Worm (Caenorhabditis elegans) whole organism, L4 larva: ENCODE data around the gene T08B6.4.

Experiments used
- D1046.2 ChIP-seq: fragments of 200-800 bp; sonication (Bioruptor generic); IDR thresholded peaks from 2 replicates; pipeline ENCODE4 v1.3.6; 2022; ENCODE audit warnings: missing genetic modification characterization, missing compliant biosample characterization
- F10B5.3 ChIP-seq: sonication (generic microtip); optimal IDR thresholded peaks from 2 replicates; lab custom pipeline; 2016; ENCODE audit warnings: mild to moderate bottlenecking, missing genetic modification characterization, missing compliant biosample characterization
- T20F7.1 ChIP-seq: fragments of 200-800 bp; sonication (Bioruptor generic); optimal IDR thresholded peaks from 2 replicates; lab custom pipeline; 2018; ENCODE audit warnings: mild to moderate bottlenecking, missing genetic modification characterization, missing compliant biosample characterization
- Y48G9A.11 ChIP-seq: fragments of 200-800 bp; sonication (Bioruptor generic); IDR thresholded peaks from 2 replicates; pipeline ENCODE4 v1.3.6; 2022; ENCODE audit warnings: missing genetic modification reagents, missing genetic modification characterization, missing compliant biosample characterization
- Y5F2A.4 ChIP-seq: fragments of 200-800 bp; sonication (Bioruptor generic); optimal IDR thresholded peaks from 2 replicates; lab custom pipeline; 2018; ENCODE audit warnings: mild to moderate bottlenecking, missing genetic modification characterization, missing compliant biosample characterization
- ZK337.2 ChIP-seq: fragments of 200-800 bp; sonication (Bioruptor generic); IDR thresholded peaks from 2 replicates; pipeline ENCODE4 v1.3.6; 2022; ENCODE audit warnings: missing genetic modification reagents, missing genetic modification characterization, missing compliant biosample characterization
- aha-1 ChIP-seq: fragments of 150-350 bp; peaks from one replicate; lab custom pipeline; 2014; ENCODE audit warnings: missing biosample characterization, missing genetic modification characterization
- arid-1 ChIP-seq: fragments of 200-800 bp; sonication (Bioruptor generic); conservative IDR thresholded peaks from 2 replicates; pipeline ENCODE4 v1.3.6; 2022; ENCODE audit warnings: missing genetic modification reagents, missing genetic modification characterization, missing compliant biosample characterization
- ceh-28 ChIP-seq: fragments of 150-350 bp; optimal IDR thresholded peaks from 2 replicates; lab custom pipeline; 2014; ENCODE audit warnings: missing biosample characterization, missing genetic modification reagents, missing genetic modification characterization
- ctbp-1 ChIP-seq: fragments of 200-800 bp; sonication (Bioruptor generic); IDR thresholded peaks from 2 replicates; pipeline ENCODE4 v1.3.6; 2022; ENCODE audit warnings: missing genetic modification reagents, missing genetic modification characterization, missing compliant biosample characterization
- dmd-8 ChIP-seq: fragments of 200-800 bp; sonication (Bioruptor generic); IDR thresholded peaks from 2 replicates; pipeline ENCODE4 v1.3.6; 2022; ENCODE audit warnings: missing genetic modification characterization, missing compliant biosample characterization
- duxl-1 ChIP-seq: sonication (generic microtip); optimal IDR thresholded peaks from 2 replicates; lab custom pipeline; 2016; ENCODE audit warnings: mild to moderate bottlenecking, missing genetic modification characterization, moderate library complexity, missing compliant biosample characterization; ENCODE audit not compliant: poor library complexity
- egl-43 ChIP-seq: fragments of 200-800 bp; sonication (Bioruptor generic); IDR thresholded peaks from 2 replicates; pipeline ENCODE4 v1.3.6; 2022; ENCODE audit warnings: missing genetic modification reagents, missing genetic modification characterization, missing compliant biosample characterization
- gei-8 ChIP-seq: fragments of 200-800 bp; sonication (Bioruptor generic); optimal IDR thresholded peaks from 2 replicates; lab custom pipeline; 2018; ENCODE audit warnings: mild to moderate bottlenecking, missing genetic modification characterization, missing compliant biosample characterization
- hlh-11 ChIP-seq: fragments of 200-800 bp; sonication (Bioruptor generic); optimal IDR thresholded peaks from 2 replicates; lab custom pipeline; 2018; ENCODE audit warnings: mild to moderate bottlenecking, missing genetic modification characterization, missing compliant biosample characterization
- lim-7 ChIP-seq: fragments of 200-800 bp; sonication (Bioruptor generic); IDR thresholded peaks from 2 replicates; pipeline ENCODE4 v1.3.6; 2022; ENCODE audit warnings: missing genetic modification characterization, missing compliant biosample characterization
- lin-15B ChIP-seq: fragments of 150-350 bp; sonication (generic microtip); optimal IDR thresholded peaks from 3 replicates; lab custom pipeline; 2014; ENCODE audit warnings: missing biosample characterization, missing genetic modification characterization
- lin-39 ChIP-seq: fragments of 150-350 bp; optimal IDR thresholded peaks from 2 replicates; lab custom pipeline; 2014; ENCODE audit warnings: missing biosample characterization, missing genetic modification reagents, missing genetic modification characterization
- mdt-29 ChIP-seq: fragments of 200-800 bp; sonication (Bioruptor generic); IDR thresholded peaks from 2 replicates; pipeline ENCODE4 v1.3.6; 2022; ENCODE audit warnings: missing genetic modification reagents, missing genetic modification characterization, missing compliant biosample characterization
- mxl-2 ChIP-seq: fragments of 200-800 bp; sonication (Bioruptor generic); conservative IDR thresholded peaks from 2 replicates; pipeline ENCODE4 v1.3.6; 2022; ENCODE audit warnings: missing genetic modification reagents, missing genetic modification characterization, missing compliant biosample characterization
- nhr-10 ChIP-seq: fragments of 150-350 bp; optimal IDR thresholded peaks from 2 replicates; lab custom pipeline; 2014; ENCODE audit warnings: missing biosample characterization, missing genetic modification characterization
- nhr-111 ChIP-seq: fragments of 200-800 bp; sonication (Bioruptor generic); optimal IDR thresholded peaks from 2 replicates; lab custom pipeline; 2018; ENCODE audit warnings: mild to moderate bottlenecking, missing genetic modification characterization, missing compliant biosample characterization
- nhr-6 ChIP-seq: fragments of 150-350 bp; optimal IDR thresholded peaks from 2 replicates; lab custom pipeline; 2014; ENCODE audit warnings: missing biosample characterization, missing genetic modification characterization
- php-3 ChIP-seq: fragments of 200-800 bp; sonication (Bioruptor generic); IDR thresholded peaks from 2 replicates; pipeline ENCODE4 v1.3.6; 2022; ENCODE audit warnings: missing genetic modification reagents, missing genetic modification characterization, missing compliant biosample characterization
- set-16 ChIP-seq: fragments of 200-800 bp; sonication (Bioruptor generic); IDR thresholded peaks from 2 replicates; pipeline ENCODE4 v1.3.6; 2022; ENCODE audit warnings: missing genetic modification reagents, missing genetic modification characterization, missing compliant biosample characterization
- snpc-1.2 ChIP-seq: fragments of 200-800 bp; sonication (Bioruptor generic); IDR thresholded peaks from 2 replicates; pipeline ENCODE4 v1.3.6; 2022; ENCODE audit warnings: missing genetic modification reagents, missing genetic modification characterization, missing compliant biosample characterization
- spr-3 ChIP-seq: fragments of 200-800 bp; sonication (Bioruptor generic); optimal IDR thresholded peaks from 2 replicates; lab custom pipeline; 2018; ENCODE audit warnings: mild to moderate bottlenecking, missing genetic modification characterization, missing compliant biosample characterization
- tra-1 ChIP-seq: fragments of 200-800 bp; sonication (Bioruptor generic); IDR thresholded peaks from 2 replicates; pipeline ENCODE4 v1.3.6; 2022; ENCODE audit warnings: missing genetic modification reagents, missing genetic modification characterization, missing compliant biosample characterization
- unc-39 ChIP-seq: sonication (generic microtip); optimal IDR thresholded peaks from 2 replicates; lab custom pipeline; 2017; ENCODE audit warnings: missing biosample characterization, missing genetic modification characterization
- zfp-2 ChIP-seq: sonication (generic microtip); optimal IDR thresholded peaks from 2 replicates; lab custom pipeline; 2016; ENCODE audit warnings: mild to moderate bottlenecking, missing genetic modification characterization, missing compliant biosample characterization
- ztf-7 ChIP-seq: fragments of 150-350 bp; optimal IDR thresholded peaks from 2 replicates; lab custom pipeline; 2014; ENCODE audit warnings: missing biosample characterization, missing genetic modification characterization

T08B6.4 gene

ce11 chrIV:4864524-4864923 is 41.0 kb upstream of the T08B6.4 start:
- TF ChIP-seq mdt-29 (GFP tag; lab: Robert Waterston, UW): no peak
- TF ChIP-seq set-16: no peak
- peak; percentile 94 for TF ChIP-seq snpc-1.2 (GFP tag; lab: Robert Waterston, UW)
- TF ChIP-seq Y5F2A.4 (GFP tag; lab: Kevin White, UChicago): no peak

DNA sequence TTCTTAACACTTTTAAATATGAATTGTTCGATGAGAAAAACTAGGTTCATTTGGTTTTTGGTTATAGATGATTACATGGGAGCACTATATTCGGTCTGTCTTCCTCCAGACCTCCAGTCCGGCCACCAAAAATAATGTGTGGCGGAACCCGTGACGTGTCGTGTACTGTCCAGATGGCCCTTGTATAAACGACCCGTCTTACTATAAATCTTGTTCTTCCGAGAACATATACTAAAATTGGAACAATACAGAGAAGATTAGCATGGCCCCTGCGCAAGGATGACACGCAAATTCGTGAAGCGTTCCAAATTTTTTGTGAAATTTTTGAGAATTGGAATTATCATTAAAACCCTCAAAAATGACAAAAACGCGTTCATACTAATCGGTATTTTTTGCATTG is 38.9 kb upstream of the T08B6.4 start:
- TF ChIP-seq ceh-28 (tag; lab: Kevin White, UChicago): no peak
- TF ChIP-seq lin-15B: no peak

DNA sequence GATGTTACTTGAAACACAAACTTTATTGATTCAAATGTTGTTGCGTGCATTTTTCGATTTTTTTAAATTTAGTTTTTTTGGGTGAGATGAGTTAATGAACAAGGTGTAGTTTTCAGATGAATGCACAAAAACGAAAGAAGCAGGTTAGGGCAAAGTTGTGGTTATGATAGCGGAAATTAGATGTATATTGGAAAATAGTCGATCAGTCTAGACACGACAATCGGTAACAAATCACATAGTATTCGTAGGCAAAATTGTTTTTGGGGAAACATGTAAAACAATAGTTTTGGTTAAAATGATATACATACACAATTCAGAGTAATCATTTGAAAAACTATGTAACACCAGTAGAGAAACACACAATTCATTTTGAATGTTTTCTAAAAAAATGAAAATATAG is 37.9 kb upstream of the T08B6.4 start, which contains the start of gene str-172:
Gene str-172, minus strand, starts transcription at position 101 of the 400 bp plus-strand sequence.
- TF ChIP-seq nhr-10 (no peak), arid-1 (GFP tag; lab: Robert Waterston, UW) (no peak)
- TF ChIP-seq, all 104 proteins: peak for 0

DNA sequence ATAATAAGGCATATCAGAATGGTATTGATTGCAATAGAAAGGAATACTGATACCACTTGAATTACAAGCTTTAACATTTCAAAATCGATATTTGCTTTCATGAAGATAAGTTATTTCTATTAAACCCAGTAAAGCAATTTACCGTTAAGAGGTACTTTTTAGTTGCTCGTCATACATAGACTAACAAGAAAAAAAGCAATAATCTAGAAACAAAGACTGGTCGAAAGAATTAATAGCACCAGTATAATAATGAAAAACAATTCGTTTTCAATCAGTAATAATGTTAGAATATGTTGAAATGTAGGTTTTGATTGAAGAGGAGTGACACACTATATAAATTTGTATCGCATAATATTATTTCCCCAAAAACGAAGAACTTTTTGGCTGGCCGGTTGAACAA is 34.9 kb upstream of the T08B6.4 start, which contains the start of gene str-175:
Gene str-175, minus strand, starts transcription at position 101 of the 400 bp plus-strand sequence.
- TF ChIP-seq spr-3 (GFP tag; lab: Kevin White, UChicago) (no peak), aha-1 (peak; percentile 44)

DNA sequence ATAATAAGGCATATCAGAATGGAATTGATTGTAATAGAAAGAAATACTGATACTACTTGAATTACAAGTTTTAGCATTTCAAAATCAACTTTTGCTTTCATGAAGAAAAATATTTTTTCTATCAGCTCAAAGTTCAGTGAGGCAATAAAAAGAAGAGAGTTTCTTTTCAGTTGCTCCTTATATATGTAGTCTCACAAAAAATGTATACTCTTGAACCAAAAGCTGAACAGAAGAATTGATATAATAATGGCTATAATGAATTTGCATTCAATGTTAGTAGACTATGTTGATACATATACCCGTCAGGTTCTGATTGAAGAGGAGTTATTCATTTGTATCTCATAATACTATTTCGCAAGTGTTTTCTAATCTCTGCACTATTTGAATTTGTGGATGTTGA is 30.9 kb upstream of the T08B6.4 start, which contains the start of gene str-174:
Gene str-174, minus strand, starts transcription at position 101 of the 400 bp plus-strand sequence.
- TF ChIP-seq ZK337.2 (GFP tag; lab: Robert Waterston, UW): no peak
- no peak for TF ChIP-seq hlh-11 (tag; lab: Kevin White, UChicago)
- no peak for TF ChIP-seq nhr-10
- no peak for TF ChIP-seq ctbp-1 (GFP tag; lab: Robert Waterston, UW)
- no peak for TF ChIP-seq ztf-7 (tag; lab: Kevin White, UChicago)
- TF ChIP-seq gei-8 (GFP tag; lab: Kevin White, UChicago): no peak
- no peak for TF ChIP-seq F10B5.3 (tag; lab: Kevin White, UChicago)
- no peak for TF ChIP-seq lim-7 (GFP tag; lab: Robert Waterston, UW)
- no peak for TF ChIP-seq T20F7.1 (GFP tag; lab: Kevin White, UChicago)
- no peak for TF ChIP-seq php-3 (GFP tag; lab: Robert Waterston, UW)
- TF ChIP-seq dmd-8: no peak
- no peak for TF ChIP-seq lin-39 (tag; lab: Kevin White, UChicago)
- no peak for TF ChIP-seq nhr-6
- no peak for TF ChIP-seq egl-43 (GFP tag; lab: Robert Waterston, UW)
- TF ChIP-seq Y48G9A.11 (GFP tag; lab: Robert Waterston, UW): no peak
- TF ChIP-seq lin-15B: no peak
- TF ChIP-seq tra-1 (GFP tag; lab: Robert Waterston, UW): no peak
- no peak for TF ChIP-seq D1046.2
- no peak for TF ChIP-seq mxl-2
- TF ChIP-seq, all 104 proteins: peak for 0

DNA sequence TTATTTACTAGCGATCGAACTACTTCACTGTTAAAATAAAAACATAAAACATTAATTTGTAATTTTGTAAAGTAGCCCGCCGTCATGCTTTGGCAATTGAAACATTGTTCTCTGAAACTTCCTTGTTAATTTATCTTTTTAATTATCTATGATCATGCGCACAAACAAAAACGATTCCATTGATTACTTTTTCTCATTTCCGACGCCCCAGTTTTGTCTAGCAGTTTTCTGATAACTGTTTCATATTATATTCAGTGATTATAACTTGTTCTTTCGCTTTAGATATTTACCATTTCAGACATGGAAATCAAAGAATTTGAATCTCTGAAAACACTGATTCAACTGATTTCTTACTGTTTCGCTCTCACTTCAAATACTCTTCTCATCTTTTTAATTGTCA is 28.4 kb upstream of the T08B6.4 start, which contains the start of gene str-170:
Gene str-170, plus strand, starts transcription at position 301 of the 400 bp plus-strand sequence.
- TF ChIP-seq zfp-2 (tag; lab: Kevin White, UChicago): no peak
- TF ChIP-seq nhr-111 (GFP tag; lab: Kevin White, UChicago): no peak
- TF ChIP-seq unc-39: no peak
- TF ChIP-seq ceh-28 (tag; lab: Kevin White, UChicago): no peak
- no peak for TF ChIP-seq F10B5.3 (tag; lab: Kevin White, UChicago)
- no peak for TF ChIP-seq ZK337.2 (GFP tag; lab: Robert Waterston, UW)
- TF ChIP-seq duxl-1 (tag; lab: Kevin White, UChicago): no peak
- TF ChIP-seq lin-39 (tag; lab: Kevin White, UChicago): no peak
